Worm (Caenorhabditis elegans) whole organism, L1 larva: Measurements from ENCODE around the gene F44E2.4.

Source experiments
- C34B4.2 ChIP-seq: sonication (generic microtip); optimal IDR thresholded peaks from 2 replicates; lab custom pipeline; 2017; ENCODE audit warnings: mild to moderate bottlenecking, missing genetic modification characterization, missing compliant biosample characterization
- Y116A8C.19 ChIP-seq: sonication (generic microtip); optimal IDR thresholded peaks from 2 replicates; lab custom pipeline; 2016; ENCODE audit warnings: missing compliant biosample characterization, missing genetic modification characterization, borderline replicate concordance
- aha-1 ChIP-seq: fragments of 150-350 bp; optimal IDR thresholded peaks from 2 replicates; lab custom pipeline; 2014; ENCODE audit warnings: missing biosample characterization, missing genetic modification characterization
- blmp-1 ChIP-seq: fragments of 150-350 bp; optimal IDR thresholded peaks from 2 replicates; lab custom pipeline; 2014; ENCODE audit warnings: missing biosample characterization, missing genetic modification characterization
- ceh-82 ChIP-seq, 3 experiments: fragments of 150-350 bp in 1 of 3; sonication (generic microtip) in 2 of 3; optimal IDR thresholded peaks; 2 replicates each; lab custom pipeline; 2014 to 2017; ENCODE audit warnings: missing biosample characterization in 3 of 3, missing genetic modification characterization in 3 of 3
- ceh-88 ChIP-seq: fragments of 200-800 bp; sonication (Bioruptor generic); IDR thresholded peaks from 2 replicates; pipeline ENCODE4 v1.3.6; 2022; ENCODE audit warnings: missing genetic modification characterization, missing compliant biosample characterization
- efl-1 ChIP-seq, 4 experiments: fragments of 150-350 bp; optimal IDR thresholded peaks in 3 of 4; peaks in 1 of 4; 1 replicate in 1 of 4; 2 replicates in 3 of 4; lab custom pipeline; 2014; ENCODE audit warnings: missing biosample characterization in 2 of 4, missing genetic modification characterization in 2 of 4, missing genetic modification reagents in 2 of 4
- egl-27 ChIP-seq, 2 experiments: fragments of 150-350 bp in 1 of 2; sonication (generic microtip); optimal IDR thresholded peaks; 3 replicates each; lab custom pipeline; 2017 to 2018; ENCODE audit warnings: missing biosample characterization in 2 of 2, missing genetic modification characterization in 2 of 2, missing genetic modification reagents in 2 of 2
- elt-3 ChIP-seq, 6 experiments: fragments of 150-350 bp in 1 of 6; sonication (generic microtip); optimal IDR thresholded peaks; 2 replicates each; lab custom pipeline; 2017 to 2018; ENCODE audit warnings: missing biosample characterization in 6 of 6, missing genetic modification characterization in 6 of 6, inconsistent platforms in 1 of 6
- ets-5 ChIP-seq: fragments of 200-800 bp; sonication (Bioruptor generic); IDR thresholded peaks from 2 replicates; pipeline ENCODE4 v1.3.6; 2022; ENCODE audit warnings: missing genetic modification characterization, missing compliant biosample characterization
- fkh-4 ChIP-seq: sonication (generic microtip); optimal IDR thresholded peaks from 2 replicates; lab custom pipeline; 2016; ENCODE audit warnings: missing compliant biosample characterization, missing genetic modification characterization, borderline replicate concordance
- fos-1 ChIP-seq: fragments of 150-350 bp; optimal IDR thresholded peaks from 2 replicates; lab custom pipeline; 2014; ENCODE audit warnings: missing biosample characterization, missing genetic modification characterization
- hlh-17 ChIP-seq: fragments of 200-800 bp; sonication (Bioruptor generic); optimal IDR thresholded peaks from 2 replicates; lab custom pipeline; 2018; ENCODE audit warnings: missing genetic modification characterization, mild to moderate bottlenecking, missing compliant biosample characterization, moderate library complexity, borderline replicate concordance
- hlh-4 ChIP-seq: sonication (generic microtip); optimal IDR thresholded peaks from 2 replicates; lab custom pipeline; 2016; ENCODE audit warnings: mild to moderate bottlenecking, missing genetic modification characterization, missing compliant biosample characterization
- hpl-2 ChIP-seq: fragments of 150-350 bp; optimal IDR thresholded peaks from 2 replicates; lab custom pipeline; 2014; ENCODE audit warnings: missing biosample characterization, missing genetic modification reagents, missing genetic modification characterization
- irx-1 ChIP-seq: sonication (generic microtip); optimal IDR thresholded peaks from 2 replicates; lab custom pipeline; 2016; ENCODE audit warnings: missing genetic modification characterization, missing compliant biosample characterization
- isw-1 ChIP-seq: fragments of 200-800 bp; sonication (Bioruptor generic); IDR thresholded peaks from 2 replicates; pipeline ENCODE4 v1.3.6; 2022; ENCODE audit warnings: missing genetic modification characterization, missing compliant biosample characterization
- jun-1 ChIP-seq: fragments of 150-350 bp; optimal IDR thresholded peaks from 2 replicates; lab custom pipeline; 2014; ENCODE audit warnings: missing biosample characterization, missing genetic modification reagents, missing genetic modification characterization
- lin-13 ChIP-seq: fragments of 150-350 bp; optimal IDR thresholded peaks from 2 replicates; lab custom pipeline; 2014; ENCODE audit warnings: missing biosample characterization, missing genetic modification reagents, missing genetic modification characterization
- lin-14 ChIP-seq: fragments of 200-800 bp; sonication (Bioruptor generic); optimal IDR thresholded peaks from 2 replicates; lab custom pipeline; 2018; ENCODE audit warnings: mild to moderate bottlenecking, missing genetic modification characterization, moderate library complexity, missing compliant biosample characterization
- lin-35 ChIP-seq, 2 experiments: fragments of 150-350 bp; optimal IDR thresholded peaks; 2 replicates each; lab custom pipeline; 2014; ENCODE audit warnings: missing biosample characterization in 2 of 2, missing genetic modification characterization in 2 of 2, missing genetic modification reagents in 2 of 2
- lin-39 ChIP-seq: fragments of 150-350 bp; optimal IDR thresholded peaks from 2 replicates; lab custom pipeline; 2014; ENCODE audit warnings: missing biosample characterization, missing genetic modification reagents, missing genetic modification characterization
- lir-3 ChIP-seq: sonication (generic microtip); optimal IDR thresholded peaks from 2 replicates; lab custom pipeline; 2016; ENCODE audit warnings: mild to moderate bottlenecking, missing genetic modification characterization, moderate library complexity, missing compliant biosample characterization; ENCODE audit not compliant: poor library complexity
- lsy-2 ChIP-seq, 2 experiments: fragments of 150-350 bp; optimal IDR thresholded peaks; 2 replicates each; lab custom pipeline; 2014; ENCODE audit warnings: missing biosample characterization in 2 of 2, missing genetic modification characterization in 2 of 2
- mab-9 ChIP-seq: fragments of 200-800 bp; sonication (Bioruptor generic); IDR thresholded peaks from 2 replicates; pipeline ENCODE4 v1.3.6; 2022; ENCODE audit warnings: missing genetic modification reagents, missing genetic modification characterization, missing compliant biosample characterization
- mep-1 ChIP-seq: fragments of 150-350 bp; optimal IDR thresholded peaks from 2 replicates; lab custom pipeline; 2014; ENCODE audit warnings: missing biosample characterization, missing genetic modification characterization
- nhr-11 ChIP-seq: fragments of 150-350 bp; optimal IDR thresholded peaks from 2 replicates; lab custom pipeline; 2014; ENCODE audit warnings: missing biosample characterization, missing genetic modification characterization
- nhr-19 ChIP-seq: fragments of 200-800 bp; sonication (Bioruptor generic); conservative IDR thresholded peaks from 2 replicates; pipeline ENCODE4 v1.3.6; 2022; ENCODE audit warnings: missing genetic modification characterization, missing compliant biosample characterization
- nhr-237 ChIP-seq: fragments of 150-350 bp; optimal IDR thresholded peaks from 2 replicates; lab custom pipeline; 2014; ENCODE audit warnings: missing biosample characterization, missing genetic modification characterization
- nhr-71 ChIP-seq: sonication (generic microtip); optimal IDR thresholded peaks from 2 replicates; lab custom pipeline; 2016; ENCODE audit warnings: mild to moderate bottlenecking, missing genetic modification characterization, moderate library complexity, missing compliant biosample characterization
- nhr-84 ChIP-seq: sonication (generic microtip); optimal IDR thresholded peaks from 2 replicates; lab custom pipeline; 2017; ENCODE audit warnings: missing biosample characterization, missing genetic modification characterization
- nhr-90 ChIP-seq: sonication (generic microtip); optimal IDR thresholded peaks from 2 replicates; lab custom pipeline; 2016; ENCODE audit warnings: mild to moderate bottlenecking, missing genetic modification characterization, missing compliant biosample characterization; ENCODE audit not compliant: poor library complexity
- pax-3 ChIP-seq: fragments of 200-800 bp; sonication (Bioruptor generic); optimal IDR thresholded peaks from 2 replicates; lab custom pipeline; 2018; ENCODE audit warnings: mild to moderate bottlenecking, missing genetic modification characterization, moderate library complexity, missing compliant biosample characterization
- pqm-1 ChIP-seq: sonication (generic microtip); optimal IDR thresholded peaks from 3 replicates; lab custom pipeline; 2017; ENCODE audit warnings: missing biosample characterization, missing genetic modification characterization
- snpc-4 ChIP-seq: fragments of 150-350 bp; optimal IDR thresholded peaks from 2 replicates; lab custom pipeline; 2014; ENCODE audit warnings: missing biosample characterization, missing genetic modification characterization
- snu-23 ChIP-seq: sonication (generic microtip); optimal IDR thresholded peaks from 2 replicates; lab custom pipeline; 2016; ENCODE audit warnings: missing genetic modification characterization, missing compliant biosample characterization
- sox-4 ChIP-seq: sonication (generic microtip); optimal IDR thresholded peaks from 2 replicates; lab custom pipeline; 2016; ENCODE audit warnings: missing genetic modification characterization, missing compliant biosample characterization
- sup-37 ChIP-seq: fragments of 200-800 bp; sonication (Bioruptor generic); optimal IDR thresholded peaks from 2 replicates; lab custom pipeline; 2018; ENCODE audit warnings: mild to moderate bottlenecking, missing genetic modification characterization, missing compliant biosample characterization
- swsn-7 ChIP-seq: sonication (generic microtip); optimal IDR thresholded peaks from 2 replicates; lab custom pipeline; 2016; ENCODE audit warnings: missing genetic modification characterization, missing compliant biosample characterization
- tbx-2 ChIP-seq: sonication (generic microtip); optimal IDR thresholded peaks from 2 replicates; lab custom pipeline; 2016; ENCODE audit warnings: missing genetic modification characterization, missing compliant biosample characterization
- tlp-1 ChIP-seq: fragments of 150-350 bp; optimal IDR thresholded peaks from 2 replicates; lab custom pipeline; 2014; ENCODE audit warnings: missing biosample characterization, missing genetic modification characterization
- unc-30 ChIP-seq: sonication (generic microtip); optimal IDR thresholded peaks from 2 replicates; lab custom pipeline; 2017; ENCODE audit warnings: missing biosample characterization, missing genetic modification characterization
- unc-86 ChIP-seq: sonication (generic microtip); optimal IDR thresholded peaks from 2 replicates; lab custom pipeline; 2016; ENCODE audit warnings: missing genetic modification characterization, missing compliant biosample characterization
- unc-98 ChIP-seq: fragments of 200-800 bp; sonication (Bioruptor generic); IDR thresholded peaks from 2 replicates; pipeline ENCODE4 v1.3.6; 2022; ENCODE audit warnings: missing genetic modification characterization, missing compliant biosample characterization
- zag-1 ChIP-seq: fragments of 150-350 bp; optimal IDR thresholded peaks from 2 replicates; lab custom pipeline; 2014; ENCODE audit warnings: missing biosample characterization, missing genetic modification characterization
- ztf-11 ChIP-seq, 2 experiments: sonication (generic microtip); optimal IDR thresholded peaks; 2 replicates each; lab custom pipeline; 2016 to 2017; ENCODE audit warnings: missing genetic modification characterization in 2 of 2, missing biosample characterization in 1 of 2, missing compliant biosample characterization in 1 of 2
- ztf-4 ChIP-seq: fragments of 150-350 bp; optimal IDR thresholded peaks from 2 replicates; lab custom pipeline; 2014; ENCODE audit warnings: missing biosample characterization, missing genetic modification characterization

Gene F44E2.4

ce11 chrIII:8799964-8800795, 38.0 kb downstream of the F44E2.4 start, which contains the start of gene F54F2.6 (continued):
- TF ChIP-seq hlh-4 (no peak), lin-13 (GFP tag; lab: Kevin White, UChicago) (peak; percentile 90), jun-1 (peak; percentile 80), ceh-88 (GFP tag; lab: Robert Waterston, UW) (peak; percentile 73), aha-1 (tag; lab: Kevin White, UChicago) (peak; percentile 46), pax-3 (tag; lab: Kevin White, UChicago) (peak; percentile 86), lin-39 (tag; lab: Kevin White, UChicago) (peak; percentile 63), blmp-1 (tag; lab: Kevin White, UChicago) (peak; percentile 84), isw-1 (GFP tag; lab: Robert Waterston, UW) (peak; percentile 73), ets-5 (GFP tag; lab: Robert Waterston, UW) (no peak), lir-3 (tag; lab: Kevin White, UChicago) (peak; percentile 60), nhr-237 (no peak), snpc-4 (peak; percentile 62), egl-27 (tag; optimal IDR thresholded peaks at IDR 0.05; lab: Kevin White, UChicago) (peak; percentile 85 to 94), lin-35 (GFP tag; optimal IDR thresholded peaks at IDR 0.05; lab: Kevin White, UChicago) (peak; percentile 61 to 67), mab-9 (GFP tag; lab: Robert Waterston, UW) (peak; percentile 76), C34B4.2 (tag; lab: Kevin White, UChicago) (no peak), pqm-1 (tag; lab: Kevin White, UChicago) (no peak), sup-37 (GFP tag; lab: Kevin White, UChicago) (peak; percentile 86), zag-1 (tag; lab: Kevin White, UChicago) (peak; percentile 71), unc-86 (tag; lab: Kevin White, UChicago) (peak; percentile 98), tlp-1 (tag; lab: Kevin White, UChicago) (no peak), nhr-84 (tag; lab: Kevin White, UChicago) (no peak), fos-1 (tag; lab: Kevin White, UChicago) (peak; percentile 92), hpl-2 (GFP tag; lab: Kevin White, UChicago) (no peak), tbx-2 (tag; lab: Kevin White, UChicago) (peak; percentile 97), sox-4 (tag; lab: Kevin White, UChicago) (peak; percentile 59), snu-23 (peak; percentile 90), unc-30 (tag; lab: Kevin White, UChicago) (peak; percentile 20), elt-3 (tag; optimal IDR thresholded peaks at IDR 0.05; lab: Kevin White, UChicago) (peak in 1 of 6 experiments; percentile 23), ztf-11 (tag; optimal IDR thresholded peaks at IDR 0.05; lab: Kevin White, UChicago) (peak in 1 of 2 experiments; percentile 61), irx-1 (tag; lab: Kevin White, UChicago) (peak; percentile 89), ceh-82 (tag; optimal IDR thresholded peaks at IDR 0.05; lab: Kevin White, UChicago) (peak; percentile 74 to 86 (median 75)), ztf-4 (tag; lab: Kevin White, UChicago) (peak; percentile 89), nhr-11 (tag; lab: Kevin White, UChicago) (peak; percentile 86), fkh-4 (tag; lab: Kevin White, UChicago) (peak; percentile 79), Y116A8C.19 (tag; lab: Kevin White, UChicago) (no peak), mep-1 (tag; lab: Kevin White, UChicago) (peak; percentile 95), nhr-90 (tag; lab: Kevin White, UChicago) (peak; percentile 54)

ce11 chrIII:8797211-8797733, 41.0 kb downstream of the F44E2.4 start:
- TF ChIP-seq lin-13 (GFP tag; lab: Kevin White, UChicago) (peak; percentile 77), ceh-82 (tag; optimal IDR thresholded peaks at IDR 0.05; lab: Kevin White, UChicago) (peak; percentile 68 to 73 (median 69)), efl-1 (optimal IDR thresholded peaks at IDR 0.05; lab: Kevin White, UChicago) (peak; percentile 65 to 81), efl-1 (GFP tag; optimal IDR thresholded peaks at IDR 0.05 in 1 of 2; lab: Kevin White, UChicago) (peak; percentile 31 to 93), swsn-7 (peak; percentile 87), ceh-88 (GFP tag; lab: Robert Waterston, UW) (no peak), lsy-2 (tag; optimal IDR thresholded peaks at IDR 0.05; lab: Kevin White, UChicago) (peak; percentile 74 to 95), unc-98 (GFP tag; lab: Robert Waterston, UW) (no peak), jun-1 (peak; percentile 84), aha-1 (tag; lab: Kevin White, UChicago) (no peak), nhr-71 (tag; lab: Kevin White, UChicago) (peak; percentile 95), mab-9 (GFP tag; lab: Robert Waterston, UW) (0 out of 2 replicates have a peak, but pooled peaks have one; percentile 67), pqm-1 (tag; lab: Kevin White, UChicago) (no peak), sup-37 (GFP tag; lab: Kevin White, UChicago) (peak; percentile 38), hlh-17 (no peak), blmp-1 (tag; lab: Kevin White, UChicago) (peak; percentile 79), nhr-19 (peak; percentile 72), lin-14 (GFP tag; lab: Kevin White, UChicago) (peak; percentile 98), fos-1 (tag; lab: Kevin White, UChicago) (peak; percentile 87), lin-39 (tag; lab: Kevin White, UChicago) (no peak)
